Worm (Caenorhabditis elegans) whole organism, late embryonic: ENCODE measurements around the gene R105.5.

Experiments
- K09A11.1 ChIP-seq: sonication (generic microtip); optimal IDR thresholded peaks from 2 replicates; lab custom pipeline; 2017; ENCODE audit warnings: antibody characterized with exemption, mild to moderate bottlenecking, missing genetic modification characterization, missing compliant biosample characterization; ENCODE audit not compliant: insufficient read depth
- dve-1 ChIP-seq: sonication (generic microtip); optimal IDR thresholded peaks from 2 replicates; lab custom pipeline; 2017; ENCODE audit warnings: antibody characterized with exemption, mild to moderate bottlenecking, missing genetic modification characterization, missing compliant biosample characterization
- elt-2 ChIP-seq: sonication (generic microtip); optimal IDR thresholded peaks from 2 replicates; lab custom pipeline; 2016; ENCODE audit warnings: missing genetic modification reagents, missing genetic modification characterization, missing compliant biosample characterization
- elt-4 ChIP-seq: sonication (generic microtip); optimal IDR thresholded peaks from 2 replicates; lab custom pipeline; 2016; ENCODE audit warnings: missing genetic modification characterization, missing compliant biosample characterization
- fkh-6 ChIP-seq: sonication (generic microtip); optimal IDR thresholded peaks from 2 replicates; lab custom pipeline; 2016; ENCODE audit warnings: missing genetic modification characterization, missing compliant biosample characterization
- madf-2 ChIP-seq: sonication (generic microtip); optimal IDR thresholded peaks from 2 replicates; lab custom pipeline; 2017; ENCODE audit warnings: missing genetic modification characterization, missing compliant biosample characterization
- sox-4 ChIP-seq: sonication (generic microtip); optimal IDR thresholded peaks from 2 replicates; lab custom pipeline; 2017; ENCODE audit warnings: mild to moderate bottlenecking, missing genetic modification characterization, inconsistent platforms, missing compliant biosample characterization
- tbx-2 ChIP-seq: sonication (generic microtip); optimal IDR thresholded peaks from 2 replicates; lab custom pipeline; 2016; ENCODE audit warnings: missing genetic modification characterization, missing compliant biosample characterization
- unc-3 ChIP-seq, 2 experiments: fragments of 200-800 bp in 1 of 2; sonication (Bioruptor generic) in 1 of 2; sonication (generic microtip) in 1 of 2; conservative IDR thresholded peaks in 1 of 2; optimal IDR thresholded peaks in 1 of 2; 2 replicates each; pipeline versions ENCODE4 v1.3.6 to Lab custom; 2016 to 2022; ENCODE audit warnings: missing compliant biosample characterization in 2 of 2, missing genetic modification characterization in 2 of 2, missing genetic modification reagents in 1 of 2

DNA sequence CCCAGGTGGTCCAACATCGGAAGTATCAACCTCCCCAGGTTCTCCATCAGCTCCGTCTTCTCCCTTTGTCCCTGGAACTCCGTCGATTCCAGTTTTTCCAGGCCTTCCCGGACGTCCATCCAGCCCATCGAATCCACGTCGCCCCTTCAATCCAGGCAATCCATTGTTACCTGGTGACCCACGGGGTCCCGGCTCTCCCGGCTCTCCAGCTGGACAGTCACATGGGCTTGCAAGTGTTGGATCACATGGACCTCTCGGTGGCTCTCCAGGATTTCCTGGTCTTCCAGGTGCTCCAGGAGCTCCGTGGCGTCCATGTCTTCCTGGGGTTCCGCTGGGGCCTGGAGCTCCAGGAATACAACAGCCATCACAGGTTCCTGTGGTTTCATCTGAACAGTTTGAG lies 27.4 kb upstream of the R105.5 start:
- TF ChIP-seq dve-1 (tag; lab: Kevin White, UChicago), result no peak
- no peak for TF ChIP-seq sox-4 (tag; lab: Kevin White, UChicago)
- no peak for TF ChIP-seq tbx-2 (tag; lab: Kevin White, UChicago)
- TF ChIP-seq elt-2 (tag; lab: Kevin White, UChicago), result no peak
- no peak for TF ChIP-seq madf-2 (tag; lab: Kevin White, UChicago)
- no peak for TF ChIP-seq unc-3 (GFP tag; conservative IDR thresholded peaks at IDR 0.05; lab: Robert Waterston, UW)
- TF ChIP-seq unc-3 (tag; optimal IDR thresholded peaks at IDR 0.05; lab: Kevin White, UChicago), result no peak
- TF ChIP-seq fkh-6 (tag; lab: Kevin White, UChicago), result no peak
- no peak for TF ChIP-seq K09A11.1 (tag; lab: Kevin White, UChicago)
- TF ChIP-seq elt-4 (tag; lab: Kevin White, UChicago), result peak; percentile 70
